Fruit fly (Drosophila melanogaster): ENCODE data around the gene CG14441.

CG14441 gene

dm6 chrX:6759184-6759965, 60.1 kb downstream of the CG14441 start (continued):
- TF ChIP-seq CG12659 (GFP tag; optimal IDR thresholded peaks at IDR 0.05) (peak; percentile 20), CG15479 (GFP tag; optimal IDR thresholded peaks at IDR 0.05) (peak; percentile 41), MTF-1 (GFP tag; optimal IDR thresholded peaks at IDR 0.05; ENCODE audit: borderline replicate concordance) (no peak), gfzf (GFP tag; optimal IDR thresholded peaks at IDR 0.05) (peak; percentile 37), CG10321 (GFP tag; IDR thresholded peaks at IDR 0.05) (no peak), HLH4C (GFP tag; IDR thresholded peaks at IDR 0.05; ENCODE audit: partially characterized antibody) (peak; percentile 73), CG13775 (GFP tag; optimal IDR thresholded peaks at IDR 0.05) (peak; percentile 11), Med (GFP tag) (peak; percentile 78), dpn (GFP tag; optimal IDR thresholded peaks at IDR 0.05) (peak in 1 of 2 experiments; percentile 9), CG31388 (GFP tag; optimal IDR thresholded peaks at IDR 0.05) (no peak), zen2 (GFP tag; IDR thresholded peaks at IDR 0.05; ENCODE audit: partially characterized antibody) (peak; percentile 44; the same call in 1 of the 3 replicates), pzg (GFP tag; optimal IDR thresholded peaks at IDR 0.05) (peak; percentile 41), nerfin-2 (GFP tag; IDR thresholded peaks at IDR 0.05; ENCODE audit: partially characterized antibody) (peak; percentile 64), CG33213 (GFP tag; optimal IDR thresholded peaks at IDR 0.05) (peak; percentile 68), CG9797 (GFP tag; optimal IDR thresholded peaks at IDR 0.05) (peak; percentile 46), CG9215 (GFP tag; IDR thresholded peaks at IDR 0.05) (no peak), Kr (GFP tag; optimal IDR thresholded peaks at IDR 0.05) (no peak), ewg (GFP tag; optimal IDR thresholded peaks at IDR 0.05) (peak; percentile 27), jing (GFP tag; optimal IDR thresholded peaks at IDR 0.05) (no peak), HLH54F (GFP tag; optimal IDR thresholded peaks at IDR 0.05) (peak; percentile 31), crp (GFP tag; optimal IDR thresholded peaks at IDR 0.05) (peak in 1 of 2 experiments; percentile 33), Mes4 (GFP tag; optimal IDR thresholded peaks at IDR 0.05) (no peak), CG11085 (GFP tag; IDR thresholded peaks at IDR 0.05) (no peak), CG14860 (GFP tag; IDR thresholded peaks at IDR 0.05; ENCODE audit: partially characterized antibody) (peak; percentile 68), unc-4 (GFP tag; IDR thresholded peaks at IDR 0.05; ENCODE audit: partially characterized antibody) (peak; percentile 75), Scr (GFP tag; IDR thresholded peaks at IDR 0.05; ENCODE audit: partially characterized antibody) (peak; percentile 83), CG7745 (tag; optimal IDR thresholded peaks at IDR 0.05) (no peak), trem (tag; optimal IDR thresholded peaks at IDR 0.05) (peak; percentile 57), E2f2 (GFP tag; IDR thresholded peaks at IDR 0.05) (peak; percentile 46; the same call in 1 of the 2 replicates), vnd (GFP tag; IDR thresholded peaks at IDR 0.05; ENCODE audit: partially characterized antibody) (peak; percentile 54; the same call in 1 of the 3 replicates), pros (GFP tag; optimal IDR thresholded peaks at IDR 0.05) (peak; percentile 13), Dll (GFP tag; IDR thresholded peaks at IDR 0.05; ENCODE audit: partially characterized antibody) (peak; percentile 88), sna (GFP tag; IDR thresholded peaks at IDR 0.05; ENCODE audit: partially characterized antibody) (peak; percentile 79), ato (GFP tag; IDR thresholded peaks at IDR 0.05; ENCODE audit: partially characterized antibody) (peak; percentile 52; the same call in 1 of the 2 replicates), CG8478 (optimal IDR thresholded peaks at IDR 0.05) (peak; percentile 77), Bgb (GFP tag; IDR thresholded peaks at IDR 0.05; ENCODE audit: partially characterized antibody) (peak; percentile 75), CG13287 (GFP tag; IDR thresholded peaks at IDR 0.05; ENCODE audit: partially characterized antibody) (peak; percentile 84), MESR4 (GFP tag; optimal IDR thresholded peaks at IDR 0.05) (peak; percentile 3), Ssrp (tag; optimal IDR thresholded peaks at IDR 0.05) (no peak), ssp (GFP tag; IDR thresholded peaks at IDR 0.05) (no peak), chn (GFP tag; optimal IDR thresholded peaks at IDR 0.05) (no peak), CG17829 (tag; optimal IDR thresholded peaks at IDR 0.05) (peak; percentile 45), pita (GFP tag; optimal IDR thresholded peaks at IDR 0.05) (no peak), Bdp1 (GFP tag; optimal IDR thresholded peaks at IDR 0.05) (no peak), bbx (GFP tag; IDR thresholded peaks at IDR 0.05; ENCODE audit: partially characterized antibody) (peak; percentile 64), CG2129 (GFP tag; IDR thresholded peaks at IDR 0.05; ENCODE audit: partially characterized antibody) (peak; percentile 70)

Measured in whole organism, embryonic.